Fruit fly (Drosophila melanogaster): ENCODE results near the gene Dip-C.
A peak's percentile ranks its signal among the peaks of the same experiment; 100 is the strongest.

The Dip-C gene

dm6 chr3R:12402935-12403334 is 10.6 kb downstream of the Dip-C start (continued):
- peak; percentile 84 for TF ChIP-seq CG16815 (GFP tag; optimal IDR thresholded peaks at IDR 0.05)
- peak; percentile 54 for TF ChIP-seq Poxn (GFP tag; IDR thresholded peaks at IDR 0.05)
- peak; percentile 99 for TF ChIP-seq CG2678 (tag; optimal IDR thresholded peaks at IDR 0.05)
- no peak for TF ChIP-seq CG7963 (GFP tag; IDR thresholded peaks at IDR 0.05; ENCODE audit: partially characterized antibody)
- TF ChIP-seq CG1603 (tag; optimal IDR thresholded peaks at IDR 0.05) = peak; percentile 97
- peak; percentile 100 for TF ChIP-seq CG18476 (GFP tag; optimal IDR thresholded peaks at IDR 0.05)
- TF ChIP-seq Hmr (GFP tag; optimal IDR thresholded peaks at IDR 0.05) = peak; percentile 97
- peak; percentile 96 for TF ChIP-seq CG10959 (GFP tag; IDR thresholded peaks at IDR 0.05)
- TF ChIP-seq ato (GFP tag; IDR thresholded peaks at IDR 0.05; ENCODE audit: partially characterized antibody) = no peak
- peak; percentile 86 for TF ChIP-seq CG4730 (GFP tag; IDR thresholded peaks at IDR 0.05)
- TF ChIP-seq Ptx1 (GFP tag; IDR thresholded peaks at IDR 0.05) = peak; percentile 94
- TF ChIP-seq CG13296 (GFP tag; optimal IDR thresholded peaks at IDR 0.05) = peak; percentile 99
- TF ChIP-seq CG33213 (GFP tag; optimal IDR thresholded peaks at IDR 0.05) = peak; percentile 99
- TF ChIP-seq CG4820 (GFP tag; optimal IDR thresholded peaks at IDR 0.05) = peak; percentile 100
- TF ChIP-seq Ets97D (GFP tag; optimal IDR thresholded peaks at IDR 0.05) = peak; percentile 90
- TF ChIP-seq CG8388 (GFP tag; optimal IDR thresholded peaks at IDR 0.05) = peak; percentile 98
- no peak for TF ChIP-seq h (optimal IDR thresholded peaks at IDR 0.05)
- TF ChIP-seq CG8290 (GFP tag; optimal IDR thresholded peaks at IDR 0.05) = peak; percentile 96
- peak; percentile 95 to 97 for TF ChIP-seq CG8290 (tag; optimal IDR thresholded peaks at IDR 0.05)
- TF ChIP-seq br (optimal IDR thresholded peaks at IDR 0.05) = no peak
- peak; percentile 100 for TF ChIP-seq BtbVII (GFP tag; optimal IDR thresholded peaks at IDR 0.05)
- TF ChIP-seq inv (GFP tag; IDR thresholded peaks at IDR 0.05; ENCODE audit: partially characterized antibody) = no peak
- TF ChIP-seq her (GFP tag; optimal IDR thresholded peaks at IDR 0.05) = peak; percentile 90
- TF ChIP-seq Mrtf (GFP tag; IDR thresholded peaks at IDR 0.05) = peak; percentile 94
- peak; percentile 90 for TF ChIP-seq org-1 (GFP tag; optimal IDR thresholded peaks at IDR 0.05)
- TF ChIP-seq pfk (GFP tag; optimal IDR thresholded peaks at IDR 0.05) = peak; percentile 76
- peak; percentile 100 for TF ChIP-seq CG34376 (GFP tag; optimal IDR thresholded peaks at IDR 0.05)
- TF ChIP-seq cato (GFP tag; optimal IDR thresholded peaks at IDR 0.05; ENCODE audit: borderline replicate concordance) = peak; percentile 94
- TF ChIP-seq MTF-1 (GFP tag; optimal IDR thresholded peaks at IDR 0.05; ENCODE audit: borderline replicate concordance) = peak; percentile 99
- TF ChIP-seq gfzf (GFP tag; optimal IDR thresholded peaks at IDR 0.05) = peak; percentile 23
- peak; percentile 84 for TF ChIP-seq toy (GFP tag; IDR thresholded peaks at IDR 0.05)
- no peak for TF ChIP-seq lov (optimal IDR thresholded peaks at IDR 0.05)
- TF ChIP-seq lov (GFP tag; IDR thresholded peaks at IDR 0.05) = peak; percentile 98
- TF ChIP-seq onecut (GFP tag; IDR thresholded peaks at IDR 0.05) = peak; percentile 97
- TF ChIP-seq psq (GFP tag; optimal IDR thresholded peaks at IDR 0.05) = peak; percentile 87
- peak; percentile 97 for TF ChIP-seq CG1792 (GFP tag; optimal IDR thresholded peaks at IDR 0.05)
- TF ChIP-seq dm (GFP tag; optimal IDR thresholded peaks at IDR 0.05) = peak; percentile 85
- TF ChIP-seq run (tag; optimal IDR thresholded peaks at IDR 0.05) = peak; percentile 95
- TF ChIP-seq wor (GFP tag; IDR thresholded peaks at IDR 0.05) = peak; percentile 92
- no peak for TF ChIP-seq pan (optimal IDR thresholded peaks at IDR 0.05)
- peak in 1 of 2 experiments; percentile 97 for TF ChIP-seq pan (GFP tag; optimal IDR thresholded peaks at IDR 0.05 in 1 of 2, IDR thresholded peaks at IDR 0.05 in 1 of 2)
- peak; percentile 86 for TF ChIP-seq dimm (GFP tag; IDR thresholded peaks at IDR 0.05)
- peak; percentile 100 for TF ChIP-seq dmrt99B (tag; optimal IDR thresholded peaks at IDR 0.05)
- peak; percentile 94 for TF ChIP-seq en (GFP tag; optimal IDR thresholded peaks at IDR 0.05)
- TF ChIP-seq maf-S (GFP tag; optimal IDR thresholded peaks at IDR 0.05) = peak; percentile 94
- TF ChIP-seq D19B (GFP tag; optimal IDR thresholded peaks at IDR 0.05) = peak; percentile 95
- peak; percentile 99 for TF ChIP-seq Nf-YA (GFP tag; IDR thresholded peaks at IDR 0.05)
- TF ChIP-seq CG9609 (GFP tag; optimal IDR thresholded peaks at IDR 0.05) = peak; percentile 91
- peak; percentile 86 for TF ChIP-seq klu (GFP tag; IDR thresholded peaks at IDR 0.05)
- TF ChIP-seq yki (optimal IDR thresholded peaks at IDR 0.05) = no peak
- TF ChIP-seq CG2712 (tag; optimal IDR thresholded peaks at IDR 0.05) = peak; percentile 99
- no peak for TF ChIP-seq Gsc (GFP tag; IDR thresholded peaks at IDR 0.05)
- peak; percentile 70 for TF ChIP-seq CTCF (GFP tag; optimal IDR thresholded peaks at IDR 0.05)
- peak; percentile 96 for TF ChIP-seq CG34422 (GFP tag; IDR thresholded peaks at IDR 0.05)
